Fruit fly (Drosophila melanogaster) whole organism, prepupa: ENCODE measurements around the gene Vps52.

ENCODE experiments used
- Blimp-1 ChIP-seq: fragments of 200-800 bp; sonication (Bioruptor generic); optimal IDR thresholded peaks from 3 replicates; lab custom pipeline; 2017; ENCODE audit warnings: missing biosample characterization, missing genetic modification characterization, mild to moderate bottlenecking, moderate library complexity, missing genetic modification reagents
- CG15336 ChIP-seq: fragments of 200-800 bp; sonication (Bioruptor generic); IDR thresholded peaks from 2 replicates; pipeline ENCODE4 v1.3.6; 2022; ENCODE audit warnings: missing biosample characterization, missing genetic modification characterization
- CG16779 ChIP-seq: fragments of 200-800 bp; sonication (Bioruptor generic); optimal IDR thresholded peaks from 3 replicates; lab custom pipeline; 2017; ENCODE audit warnings: missing biosample characterization, mild to moderate bottlenecking, missing genetic modification characterization
- CG6163 ChIP-seq: fragments of 200-800 bp; sonication (Bioruptor generic); IDR thresholded peaks from 3 replicates; pipeline ENCODE4 v1.3.6; 2022; ENCODE audit warnings: missing biosample characterization, missing genetic modification characterization
- CG6854 ChIP-seq: fragments of 200-800 bp; sonication (Bioruptor generic); optimal IDR thresholded peaks from 2 replicates; lab custom pipeline; 2017; ENCODE audit warnings: missing biosample characterization, mild to moderate bottlenecking, missing genetic modification characterization
- CG9139 ChIP-seq: fragments of 200-800 bp; sonication (Bioruptor generic); optimal IDR thresholded peaks from 3 replicates; lab custom pipeline; 2017; ENCODE audit warnings: missing biosample characterization, mild to moderate bottlenecking, missing genetic modification characterization
- Gug ChIP-seq: fragments of 200-800 bp; sonication (Bioruptor generic); IDR thresholded peaks from 2 replicates; pipeline ENCODE4 v1.3.6; 2022; ENCODE audit warnings: missing biosample characterization, missing genetic modification characterization
- Lpt ChIP-seq: fragments of 200-800 bp; sonication (Bioruptor generic); optimal IDR thresholded peaks from 3 replicates; lab custom pipeline; 2016; ENCODE audit warnings: missing biosample characterization, missing genetic modification characterization
- OdsH ChIP-seq: fragments of 200-800 bp; sonication (Bioruptor generic); optimal IDR thresholded peaks from 3 replicates; lab custom pipeline; 2016; ENCODE audit warnings: missing biosample characterization, missing genetic modification characterization
- fd85E ChIP-seq: fragments of 200-800 bp; sonication (Bioruptor generic); optimal IDR thresholded peaks from 3 replicates; lab custom pipeline; 2016; ENCODE audit warnings: missing biosample characterization, missing genetic modification characterization
- svp ChIP-seq: fragments of 200-800 bp; sonication (Bioruptor generic); peaks from one replicate; lab custom pipeline; 2016; ENCODE audit warnings: missing biosample characterization, missing genetic modification characterization

DNA sequence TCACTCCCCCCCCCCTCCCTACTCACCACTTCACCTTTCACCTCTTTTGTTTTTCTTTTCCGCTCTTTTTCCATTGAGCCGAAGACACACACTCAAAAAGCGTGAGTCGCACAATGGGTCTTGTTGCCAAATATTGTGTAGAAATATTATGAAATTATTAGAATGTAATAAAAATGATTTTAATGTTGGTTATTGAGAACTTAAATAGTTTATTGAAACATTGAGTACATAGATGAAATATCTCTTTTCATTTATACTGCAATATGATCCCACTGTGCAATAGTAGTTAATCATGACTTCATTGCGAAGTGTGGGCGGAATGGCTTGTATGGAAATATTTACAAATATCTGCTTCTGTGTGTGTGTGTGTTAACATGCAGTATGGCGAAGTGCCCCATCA is 43.4 kb upstream of the Vps52 start:
- no peak for TF ChIP-seq fd85E (GFP tag; lab: Kevin White, UChicago)
- peak; percentile 36 for TF ChIP-seq svp (GFP tag; lab: Kevin White, UChicago)
- TF ChIP-seq Blimp-1 (GFP tag; lab: Kevin White, UChicago), result no peak
- TF ChIP-seq Gug (GFP tag; lab: Robert Waterston, UW), result peak; percentile 77
- peak; percentile 88 for TF ChIP-seq CG15336 (GFP tag; lab: Robert Waterston, UW)
- TF ChIP-seq CG6163 (GFP tag; lab: Robert Waterston, UW), result peak; percentile 86
- TF ChIP-seq Lpt, result peak; percentile 60
- peak; percentile 20 for TF ChIP-seq CG9139
- TF ChIP-seq OdsH (GFP tag; lab: Kevin White, UChicago), result peak; percentile 46
- no peak for TF ChIP-seq CG6854 (GFP tag; lab: Kevin White, UChicago)
- TF ChIP-seq CG16779 (tag; lab: Kevin White, UChicago), result no peak
